Fruit fly (Drosophila melanogaster): ENCODE data around the gene CG17855.

CG17855 gene

dm6 chr2L:9524915-9525314, 15.4 kb upstream of the CG17855 start:
- TF ChIP-seq CG17806 (tag; optimal IDR thresholded peaks at IDR 0.05), result no peak
- no peak for TF ChIP-seq gl (tag; optimal IDR thresholded peaks at IDR 0.05)
- no peak for TF ChIP-seq Snoo (tag; optimal IDR thresholded peaks at IDR 0.05)
- TF ChIP-seq CG14655 (GFP tag; optimal IDR thresholded peaks at IDR 0.05), result no peak
- no peak for TF ChIP-seq CG12605 (GFP tag; IDR thresholded peaks at IDR 0.05)
- no peak for TF ChIP-seq CG9948 (tag; optimal IDR thresholded peaks at IDR 0.05)
- no peak for TF ChIP-seq Pif1B (GFP tag; optimal IDR thresholded peaks at IDR 0.05)
- TF ChIP-seq CG32121 (GFP tag; IDR thresholded peaks at IDR 0.05), result no peak
- no peak for TF ChIP-seq CG13204 (GFP tag; optimal IDR thresholded peaks at IDR 0.05)
- no peak for TF ChIP-seq Pif1A (GFP tag; optimal IDR thresholded peaks at IDR 0.05)

DNA sequence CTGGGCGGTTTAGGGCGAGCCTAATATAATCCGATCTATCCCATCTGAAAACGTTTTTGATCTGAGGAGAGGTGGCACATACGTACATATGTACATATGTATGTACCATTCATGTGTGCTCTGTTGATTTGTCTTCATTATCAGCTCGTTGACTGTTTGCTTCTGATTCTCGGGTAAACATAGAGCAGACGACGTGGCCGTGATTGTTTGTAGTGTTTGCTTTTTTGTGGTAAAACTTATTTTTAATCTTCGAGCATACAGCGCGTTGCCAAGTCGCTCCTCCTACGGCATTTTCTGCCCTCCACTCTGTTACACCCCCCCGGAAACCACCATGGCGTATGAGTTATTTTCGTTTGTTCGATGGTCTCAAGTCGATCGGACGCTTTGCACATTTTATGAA, 14.6 kb upstream of the CG17855 start:
- TF ChIP-seq Ets98B (GFP tag; IDR thresholded peaks at IDR 0.05) (peak; percentile 52), CG13204 (GFP tag; optimal IDR thresholded peaks at IDR 0.05) (peak; percentile 42), fd96Ca (GFP tag; IDR thresholded peaks at IDR 0.05) (no peak), CG8159 (tag; optimal IDR thresholded peaks at IDR 0.05) (peak; percentile 27), CG34367 (tag; optimal IDR thresholded peaks at IDR 0.05) (peak; percentile 33), CG14655 (GFP tag; optimal IDR thresholded peaks at IDR 0.05) (peak; percentile 43), CG17806 (tag; optimal IDR thresholded peaks at IDR 0.05) (peak; percentile 17), EcR (GFP tag; optimal IDR thresholded peaks at IDR 0.05) (peak; percentile 8), CG10348 (GFP tag; IDR thresholded peaks at IDR 0.05) (no peak), Pif1A (GFP tag; optimal IDR thresholded peaks at IDR 0.05) (peak; percentile 40), rn (GFP tag; IDR thresholded peaks at IDR 0.05) (no peak), gl (tag; optimal IDR thresholded peaks at IDR 0.05) (peak; percentile 72), CG4496 (GFP tag; IDR thresholded peaks at IDR 0.05) (peak; percentile 80), CG12605 (GFP tag; IDR thresholded peaks at IDR 0.05) (peak; percentile 57), CG32121 (GFP tag; IDR thresholded peaks at IDR 0.05) (peak; percentile 50), Pif1B (GFP tag; optimal IDR thresholded peaks at IDR 0.05) (peak; percentile 54), CG9948 (tag; optimal IDR thresholded peaks at IDR 0.05) (no peak), CG15710 (tag; optimal IDR thresholded peaks at IDR 0.05) (peak; percentile 32)

DNA sequence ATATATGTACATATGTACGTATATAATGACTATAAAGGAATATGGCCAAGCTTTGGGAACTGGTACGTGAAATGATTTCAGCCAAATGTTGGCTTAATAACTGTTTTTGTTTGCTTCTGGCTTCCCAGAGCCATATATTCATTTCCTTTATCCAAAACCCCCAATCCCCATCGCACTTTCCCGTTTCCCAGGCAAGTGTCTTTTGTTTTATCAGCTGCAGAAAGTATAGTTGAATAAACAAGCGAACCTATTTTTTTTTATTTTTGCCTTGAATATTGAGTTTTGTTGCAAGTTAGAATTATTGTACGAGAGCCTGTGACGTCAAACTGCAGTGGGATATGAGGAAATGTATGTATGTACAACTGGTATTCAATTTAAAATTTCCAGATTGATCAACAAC, 13.8 kb upstream of the CG17855 start:
- TF ChIP-seq CG12605 (GFP tag; IDR thresholded peaks at IDR 0.05) (no peak), CG32121 (GFP tag; IDR thresholded peaks at IDR 0.05) (no peak), CG8301 (tag; optimal IDR thresholded peaks at IDR 0.05) (no peak), CG10348 (GFP tag; IDR thresholded peaks at IDR 0.05) (no peak), gl (tag; optimal IDR thresholded peaks at IDR 0.05) (no peak)

dm6 chr2L:9528215-9528614, 12.1 kb upstream of the CG17855 start, which contains the start of gene CG31883:
Gene CG31883, plus strand, starts transcription at chr2L:9528515.
- no peak for TF ChIP-seq gl (tag; optimal IDR thresholded peaks at IDR 0.05)
- no peak for TF ChIP-seq Pif1B (GFP tag; optimal IDR thresholded peaks at IDR 0.05)
- TF ChIP-seq Snoo (tag; optimal IDR thresholded peaks at IDR 0.05), result no peak
- TF ChIP-seq CG32121 (GFP tag; IDR thresholded peaks at IDR 0.05), result no peak
- no peak for TF ChIP-seq CG8301 (tag; optimal IDR thresholded peaks at IDR 0.05)
- no peak for TF ChIP-seq D1 (tag; optimal IDR thresholded peaks at IDR 0.05)
- TF ChIP-seq EcR (GFP tag; optimal IDR thresholded peaks at IDR 0.05), result no peak
- no peak for TF ChIP-seq CG4496 (GFP tag; IDR thresholded peaks at IDR 0.05)
- no peak for TF ChIP-seq fd96Ca (GFP tag; IDR thresholded peaks at IDR 0.05)
- TF ChIP-seq CG15710 (tag; optimal IDR thresholded peaks at IDR 0.05), result no peak
- no peak for TF ChIP-seq CG8159 (tag; optimal IDR thresholded peaks at IDR 0.05)
- no peak for TF ChIP-seq CG34367 (tag; optimal IDR thresholded peaks at IDR 0.05)
- no peak for TF ChIP-seq rn (GFP tag; IDR thresholded peaks at IDR 0.05)
- no peak for TF ChIP-seq Ets98B (GFP tag; IDR thresholded peaks at IDR 0.05)
- no peak for TF ChIP-seq CG10348 (GFP tag; IDR thresholded peaks at IDR 0.05)
- no peak for TF ChIP-seq CG12605 (GFP tag; IDR thresholded peaks at IDR 0.05)

- TF ChIP-seq CG14655 (GFP tag; optimal IDR thresholded peaks at IDR 0.05) (peak; percentile 34), CG9948 (tag; optimal IDR thresholded peaks at IDR 0.05) (no peak), EcR (GFP tag; optimal IDR thresholded peaks at IDR 0.05) (no peak), CG8301 (tag; optimal IDR thresholded peaks at IDR 0.05) (peak; percentile 6), fd96Ca (GFP tag; IDR thresholded peaks at IDR 0.05) (0 out of 3 replicates have a peak, but pooled peaks have one; percentile 27)
These were observed 10.4 kb upstream of the CG17855 start for dm6 chr2L:9529858-9530378.

- TF ChIP-seq fd96Ca (GFP tag; IDR thresholded peaks at IDR 0.05) (no peak), CG12605 (GFP tag; IDR thresholded peaks at IDR 0.05) (no peak), gl (tag; optimal IDR thresholded peaks at IDR 0.05) (no peak), rn (GFP tag; IDR thresholded peaks at IDR 0.05) (no peak), CG14655 (GFP tag; optimal IDR thresholded peaks at IDR 0.05) (no peak), CG32121 (GFP tag; IDR thresholded peaks at IDR 0.05) (no peak), CG10348 (GFP tag; IDR thresholded peaks at IDR 0.05) (no peak), CG8159 (tag; optimal IDR thresholded peaks at IDR 0.05) (no peak)
These were observed 2.3 kb downstream of the CG17855 start, which contains the start of gene Cpr30B for dm6 chr2L:9542578-9542977. Gene Cpr30B, plus strand, starts transcription at chr2L:9542878.

DNA sequence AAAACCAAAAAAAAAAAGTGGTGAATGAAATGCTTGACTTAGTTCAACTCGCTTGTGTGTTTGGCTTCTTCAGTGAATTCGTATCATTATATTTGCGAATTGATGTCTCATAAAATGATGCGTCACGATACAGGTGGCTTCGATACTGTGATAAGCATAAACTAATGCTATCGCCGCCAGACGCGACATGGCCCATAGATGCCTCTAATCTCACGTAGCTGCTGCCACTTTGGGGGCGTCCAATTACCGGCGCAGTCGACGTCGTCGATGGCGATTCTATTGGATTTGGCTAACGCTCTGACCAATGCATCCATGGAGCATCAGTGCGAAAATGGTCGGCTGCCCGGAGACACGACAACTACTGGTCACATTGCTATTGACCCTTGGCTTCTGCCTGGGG, 3.5 kb downstream of the CG17855 start, which contains the start of gene CG13113:
Gene CG13113 (plus strand): TSS at position 301 of the 400 bp plus-strand sequence.
- TF ChIP-seq CG15710 (tag; optimal IDR thresholded peaks at IDR 0.05), result no peak
- TF ChIP-seq EcR (GFP tag; optimal IDR thresholded peaks at IDR 0.05), result no peak
- no peak for TF ChIP-seq CG12605 (GFP tag; IDR thresholded peaks at IDR 0.05)
- no peak for TF ChIP-seq CG9948 (tag; optimal IDR thresholded peaks at IDR 0.05)
- TF ChIP-seq gl (tag; optimal IDR thresholded peaks at IDR 0.05), result no peak
- no peak for TF ChIP-seq CG8301 (tag; optimal IDR thresholded peaks at IDR 0.05)
- TF ChIP-seq CG8159 (tag; optimal IDR thresholded peaks at IDR 0.05), result no peak
- no peak for TF ChIP-seq CG4496 (GFP tag; IDR thresholded peaks at IDR 0.05)
- no peak for TF ChIP-seq Snoo (tag; optimal IDR thresholded peaks at IDR 0.05)
- no peak for TF ChIP-seq CG14655 (GFP tag; optimal IDR thresholded peaks at IDR 0.05)
- no peak for TF ChIP-seq CG13204 (GFP tag; optimal IDR thresholded peaks at IDR 0.05)
- TF ChIP-seq CG10348 (GFP tag; IDR thresholded peaks at IDR 0.05), result no peak
- no peak for TF ChIP-seq D1 (tag; optimal IDR thresholded peaks at IDR 0.05)
- TF ChIP-seq CG34367 (tag; optimal IDR thresholded peaks at IDR 0.05), result no peak
- no peak for TF ChIP-seq Pif1B (GFP tag; optimal IDR thresholded peaks at IDR 0.05)
- TF ChIP-seq rn (GFP tag; IDR thresholded peaks at IDR 0.05), result no peak
- TF ChIP-seq Ets98B (GFP tag; IDR thresholded peaks at IDR 0.05), result no peak
